Comparison of ENCODE assay signal across 1 fruit fly cellular context in genomic region chr2L:12346163-12346892, dm6.
TF ChIP-seq lines count a peak whose summit lies in the region.

No protein-coding gene starts in this region.

TF ChIP-seq in whole organism, embryonic, 481 proteins besides CTCF, POLR2A, EP300 and RAD21 (continued from another document):
- TF ChIP-seq Sox102F (GFP tag; optimal IDR thresholded peaks at IDR 0.05; lab: Kevin White, UChicago) (peak; percentile 18), E2f1 (GFP tag; IDR thresholded peaks at IDR 0.05; lab: Robert Waterston, UW) (no peak), Asciz (GFP tag; optimal IDR thresholded peaks at IDR 0.05; lab: Kevin White, UChicago) (no peak), D19A (tag; optimal IDR thresholded peaks at IDR 0.05; lab: Kevin White, UChicago) (no peak), hth (optimal IDR thresholded peaks at IDR 0.05; lab: Kevin White, UChicago) (no peak), row (GFP tag; IDR thresholded peaks at IDR 0.05; lab: Robert Waterston, UW) (peak; percentile 42), Hr78 (GFP tag; optimal IDR thresholded peaks at IDR 0.05; lab: Kevin White, UChicago) (peak in 1 of 2 experiments; percentile 85), CG12744 (GFP tag; optimal IDR thresholded peaks at IDR 0.05; lab: Kevin White, UChicago) (no peak), CG42726 (GFP tag; IDR thresholded peaks at IDR 0.05; lab: Robert Waterston, UW; ENCODE audit: partially characterized antibody) (no peak), Pdp1 (GFP tag; optimal IDR thresholded peaks at IDR 0.05; lab: Kevin White, UChicago) (peak in 1 of 2 experiments; percentile 76), lab (GFP tag; optimal IDR thresholded peaks at IDR 0.05; lab: Kevin White, UChicago) (peak; percentile 45), B-H1 (GFP tag; IDR thresholded peaks at IDR 0.05; lab: Robert Waterston, UW) (no peak), CG1603 (tag; optimal IDR thresholded peaks at IDR 0.05; lab: Kevin White, UChicago) (peak; percentile 8), exex (tag; optimal IDR thresholded peaks at IDR 0.05; lab: Kevin White, UChicago) (peak; percentile 94), fd102C (GFP tag; optimal IDR thresholded peaks at IDR 0.05; lab: Kevin White, UChicago) (no peak), grau (tag; optimal IDR thresholded peaks at IDR 0.05; lab: Kevin White, UChicago) (peak; percentile 55), dmrt99B (tag; optimal IDR thresholded peaks at IDR 0.05; lab: Kevin White, UChicago) (peak; percentile 17), gem (tag; optimal IDR thresholded peaks at IDR 0.05; lab: Kevin White, UChicago) (peak; percentile 44), Hr51 (GFP tag; optimal IDR thresholded peaks at IDR 0.05; lab: Kevin White, UChicago) (peak in 1 of 2 experiments; percentile 26), cas (GFP tag; IDR thresholded peaks at IDR 0.05; lab: Robert Waterston, UW) (no peak), ase (GFP tag; IDR thresholded peaks at IDR 0.05; lab: Robert Waterston, UW) (no peak), CG5953 (GFP tag; IDR thresholded peaks at IDR 0.05; lab: Robert Waterston, UW) (no peak), CrebB (tag; optimal IDR thresholded peaks at IDR 0.05; lab: Kevin White, UChicago) (no peak), CG7556 (GFP tag; optimal IDR thresholded peaks at IDR 0.05; lab: Kevin White, UChicago) (peak; percentile 9), unpg (GFP tag; optimal IDR thresholded peaks at IDR 0.05; lab: Kevin White, UChicago) (peak; percentile 7), CG11723 (GFP tag; optimal IDR thresholded peaks at IDR 0.05; lab: Kevin White, UChicago) (no peak), CG32532 (GFP tag; IDR thresholded peaks at IDR 0.05; lab: Robert Waterston, UW) (peak; percentile 37; the same call in 1 of the 2 replicates), CG3163 (GFP tag; optimal IDR thresholded peaks at IDR 0.05; lab: Kevin White, UChicago) (no peak), run (tag; optimal IDR thresholded peaks at IDR 0.05; lab: Kevin White, UChicago) (peak; percentile 2), CG8388 (GFP tag; optimal IDR thresholded peaks at IDR 0.05; lab: Kevin White, UChicago) (peak; percentile 21), CG7786 (GFP tag; optimal IDR thresholded peaks at IDR 0.05; lab: Kevin White, UChicago) (no peak), CG1647 (GFP tag; optimal IDR thresholded peaks at IDR 0.05; lab: Kevin White, UChicago) (no peak), CG7963 (GFP tag; IDR thresholded peaks at IDR 0.05; lab: Robert Waterston, UW; ENCODE audit: partially characterized antibody) (no peak), CG10209 (GFP tag; optimal IDR thresholded peaks at IDR 0.05; lab: Kevin White, UChicago) (peak; percentile 12), CG18599 (GFP tag; optimal IDR thresholded peaks at IDR 0.05; lab: Kevin White, UChicago) (peak; percentile 58), Med (GFP tag; lab: Kevin White, UChicago) (peak; percentile 65), CG14014 (GFP tag; IDR thresholded peaks at IDR 0.05; lab: Robert Waterston, UW) (0 out of 2 replicates have a peak, but pooled peaks have one; percentile 18), H15 (GFP tag; IDR thresholded peaks at IDR 0.05; lab: Robert Waterston, UW) (0 out of 3 replicates have a peak, but pooled peaks have one; percentile 25), CG2199 (GFP tag; IDR thresholded peaks at IDR 0.05; lab: Robert Waterston, UW) (0 out of 3 replicates have a peak, but pooled peaks have one; percentile 41), GATAe (GFP tag; conservative IDR thresholded peaks at IDR 0.05; lab: Robert Waterston, UW) (peak; percentile 64), sisA (GFP tag; IDR thresholded peaks at IDR 0.05; lab: Robert Waterston, UW) (no peak), CG12769 (tag; optimal IDR thresholded peaks at IDR 0.05; lab: Kevin White, UChicago) (peak; percentile 31), mirr (GFP tag; optimal IDR thresholded peaks at IDR 0.05; lab: Kevin White, UChicago) (peak; percentile 9), CG2120 (GFP tag; optimal IDR thresholded peaks at IDR 0.05; lab: Kevin White, UChicago) (peak; percentile 3), crol (GFP tag; IDR thresholded peaks at IDR 0.05; lab: Robert Waterston, UW) (no peak), CG17359 (tag; optimal IDR thresholded peaks at IDR 0.05; lab: Kevin White, UChicago) (peak; percentile 9), gsb-n (tag; optimal IDR thresholded peaks at IDR 0.05; lab: Kevin White, UChicago) (no peak), Meics (GFP tag; optimal IDR thresholded peaks at IDR 0.05; lab: Kevin White, UChicago) (peak; percentile 5), Antp (GFP tag; optimal IDR thresholded peaks at IDR 0.05; lab: Kevin White, UChicago) (peak; percentile 0), Fer2 (tag; optimal IDR thresholded peaks at IDR 0.05; lab: Kevin White, UChicago) (no peak), sug (tag; optimal IDR thresholded peaks at IDR 0.05; lab: Kevin White, UChicago) (peak; percentile 25), Awh (GFP tag; IDR thresholded peaks at IDR 0.05; lab: Robert Waterston, UW) (no peak), CG18619 (GFP tag; optimal IDR thresholded peaks at IDR 0.05; lab: Kevin White, UChicago) (no peak), Nf-YB (GFP tag; optimal IDR thresholded peaks at IDR 0.05; lab: Kevin White, UChicago) (no peak), Ptx1 (GFP tag; IDR thresholded peaks at IDR 0.05; lab: Robert Waterston, UW) (peak; percentile 37; the same call in 1 of the 2 replicates), CG16779 (GFP tag; IDR thresholded peaks at IDR 0.05; lab: Robert Waterston, UW) (no peak), CG5245 (GFP tag; optimal IDR thresholded peaks at IDR 0.05; lab: Kevin White, UChicago) (no peak), CG8359 (GFP tag; optimal IDR thresholded peaks at IDR 0.05; lab: Kevin White, UChicago; ENCODE audit: borderline replicate concordance) (no peak), Doc2 (GFP tag; IDR thresholded peaks at IDR 0.05; lab: Robert Waterston, UW) (no peak), CG2678 (tag; optimal IDR thresholded peaks at IDR 0.05; lab: Kevin White, UChicago) (peak; percentile 27), hb (GFP tag; IDR thresholded peaks at IDR 0.05; lab: Robert Waterston, UW; ENCODE audit: partially characterized antibody) (no peak), grn (GFP tag; optimal IDR thresholded peaks at IDR 0.05; lab: Kevin White, UChicago) (peak; percentile 96), CG2202 (tag; optimal IDR thresholded peaks at IDR 0.05; lab: Kevin White, UChicago) (no peak)
